Worm (Caenorhabditis elegans): ENCODE measurements around the gene jmjd-2.
A peak's percentile ranks its signal among the peaks of the same experiment; 100 is the strongest.

Gene jmjd-2

DNA sequence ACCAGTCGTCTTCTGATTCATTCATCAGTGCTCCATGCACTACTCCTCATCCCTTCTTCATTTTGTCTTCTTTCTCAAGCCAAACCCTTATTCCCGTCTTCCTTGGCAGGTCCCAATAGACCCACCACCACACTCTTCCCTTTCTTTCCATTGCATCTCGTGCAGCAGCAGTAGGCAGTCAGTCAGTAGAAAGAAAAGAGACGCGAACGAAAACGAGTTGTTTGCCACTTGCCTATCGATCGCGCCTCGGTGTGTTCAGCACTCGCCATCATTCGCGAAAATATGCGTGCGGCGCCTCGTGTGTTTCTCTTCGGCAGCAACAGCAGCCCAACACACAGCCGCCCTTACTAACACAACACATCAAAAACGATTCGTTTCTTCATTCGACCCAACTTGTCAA, 6.1 kb upstream of the jmjd-2 start (continued):
- TF ChIP-seq ztf-22 (GFP tag; optimal IDR thresholded peaks at IDR 0.05) (no peak), cebp-1 (GFP tag; IDR thresholded peaks at IDR 0.05) (no peak), cebp-1 (tag; optimal IDR thresholded peaks at IDR 0.05) (peak; percentile 33), K12H6.12 (tag; optimal IDR thresholded peaks at IDR 0.05) (no peak), lin-54 (GFP tag; optimal IDR thresholded peaks at IDR 0.05) (peak; percentile 42), lsy-27 (tag; optimal IDR thresholded peaks at IDR 0.05; ENCODE audit: borderline replicate concordance, insufficient read depth) (no peak), snpc-4 (GFP tag; optimal IDR thresholded peaks at IDR 0.05) (no peak), snpc-4 (tag; optimal IDR thresholded peaks at IDR 0.05) (peak in 1 of 4 experiments; percentile 19), rcor-1 (GFP tag; IDR thresholded peaks at IDR 0.05) (peak; percentile 50; the same call in 1 of the 2 replicates), Y53G8AR.9 (GFP tag; conservative IDR thresholded peaks at IDR 0.05) (no peak), aptf-2 (GFP tag; conservative IDR thresholded peaks at IDR 0.05) (no peak)

DNA sequence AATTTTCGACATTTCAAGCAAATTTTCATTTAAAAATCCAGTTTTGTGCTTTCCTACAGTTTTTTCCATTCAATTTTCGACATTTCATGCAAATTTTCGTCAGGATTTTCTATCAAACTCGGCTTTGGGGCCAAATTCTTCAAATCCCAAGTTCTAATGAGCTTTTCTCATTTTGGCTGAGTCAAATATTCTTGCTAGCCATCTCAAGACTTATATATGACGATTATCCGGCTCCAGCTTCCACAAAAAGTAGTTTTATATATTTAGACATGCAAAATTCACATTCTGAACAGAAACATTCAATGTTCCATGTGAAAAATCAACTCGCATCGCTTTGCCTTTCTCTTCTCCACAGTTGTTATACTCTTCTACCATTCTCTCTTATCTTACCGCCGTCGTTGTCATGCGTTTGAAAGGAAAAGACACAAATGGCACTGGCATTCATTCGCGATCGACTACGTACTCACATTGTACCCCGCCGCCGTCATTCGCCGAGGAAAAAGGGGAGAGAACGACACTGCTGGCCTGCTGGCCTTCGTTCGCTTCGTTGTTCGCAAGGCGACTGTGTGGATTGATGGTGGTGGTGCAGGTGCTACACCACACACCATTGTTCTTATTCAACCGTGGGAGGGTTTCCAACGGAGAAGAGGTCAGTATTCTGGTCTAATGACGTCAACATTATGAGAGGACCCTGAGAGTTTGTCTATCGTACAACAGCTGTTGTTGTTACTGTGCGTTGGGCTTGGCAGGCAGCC, 4.5 kb upstream of the jmjd-2 start:
- TF ChIP-seq him-1 (tag; optimal IDR thresholded peaks at IDR 0.05), result no peak
- TF ChIP-seq zfh-2 (GFP tag; conservative IDR thresholded peaks at IDR 0.05), result peak; percentile 70
- TF ChIP-seq F23B12.7 (tag; optimal IDR thresholded peaks at IDR 0.05; ENCODE audit: insufficient read depth), result no peak
- TF ChIP-seq ztf-22 (GFP tag; optimal IDR thresholded peaks at IDR 0.05), result no peak
- no peak for TF ChIP-seq ztf-26 (tag; optimal IDR thresholded peaks at IDR 0.05)
- TF ChIP-seq B0019.2 (GFP tag; conservative IDR thresholded peaks at IDR 0.05), result no peak
- TF ChIP-seq madf-3 (GFP tag; IDR thresholded peaks at IDR 0.05), result no peak
- no peak for TF ChIP-seq ceh-27 (GFP tag; optimal IDR thresholded peaks at IDR 0.05)
- no peak for TF ChIP-seq F39B2.1 (GFP tag; IDR thresholded peaks at IDR 0.05)
- no peak for TF ChIP-seq egl-18 (GFP tag; IDR thresholded peaks at IDR 0.05)
- no peak for TF ChIP-seq ekl-4 (GFP tag; IDR thresholded peaks at IDR 0.05)
- no peak for TF ChIP-seq efl-1 (GFP tag; optimal IDR thresholded peaks at IDR 0.05)
- no peak for TF ChIP-seq F57C9.4 (tag; optimal IDR thresholded peaks at IDR 0.05)
- TF ChIP-seq sdz-38 (tag; optimal IDR thresholded peaks at IDR 0.05), result no peak
- peak; percentile 90 for TF ChIP-seq nhr-80 (tag; optimal IDR thresholded peaks at IDR 0.05)
- TF ChIP-seq nfyb-1 (GFP tag; IDR thresholded peaks at IDR 0.05), result peak; percentile 54; the same call in 1 of the 2 replicates
- no peak for TF ChIP-seq lag-1 (GFP tag; IDR thresholded peaks at IDR 0.05)
- no peak for TF ChIP-seq B0035.1 (tag; optimal IDR thresholded peaks at IDR 0.05)
- TF ChIP-seq F22D6.2 (tag; optimal IDR thresholded peaks at IDR 0.05), result no peak
- no peak for TF ChIP-seq Y67H2A.10 (GFP tag; conservative IDR thresholded peaks at IDR 0.05)
- TF ChIP-seq snpc-1.1 (tag; optimal IDR thresholded peaks at IDR 0.05; ENCODE audit: insufficient read depth), result no peak
- TF ChIP-seq attf-5 (GFP tag; optimal IDR thresholded peaks at IDR 0.05), result peak; percentile 29
- no peak for TF ChIP-seq atf-7 (tag; optimal IDR thresholded peaks at IDR 0.05)
- TF ChIP-seq unc-62 (GFP tag; optimal IDR thresholded peaks at IDR 0.05), result peak; percentile 46
- peak; percentile 75 for TF ChIP-seq ets-4 (GFP tag; optimal IDR thresholded peaks at IDR 0.05)
- no peak for TF ChIP-seq ccch-3 (GFP tag; optimal IDR thresholded peaks at IDR 0.05)
- TF ChIP-seq chd-7 (tag; optimal IDR thresholded peaks at IDR 0.05), result no peak
- TF ChIP-seq mcd-1 (GFP tag; IDR thresholded peaks at IDR 0.05), result peak; percentile 28; the same call in 1 of the 2 replicates
- no peak for TF ChIP-seq nhr-27 (tag; optimal IDR thresholded peaks at IDR 0.05)
- 0 out of 2 replicates have a peak, but pooled peaks have one; percentile 26 for TF ChIP-seq hmg-1.2 (GFP tag; IDR thresholded peaks at IDR 0.05)
- TF ChIP-seq die-1 (tag; optimal IDR thresholded peaks at IDR 0.05), result peak; percentile 18
- 0 out of 2 replicates have a peak, but pooled peaks have one; percentile 11 for TF ChIP-seq Y79H2A.3 (GFP tag; conservative IDR thresholded peaks at IDR 0.05)
- 0 out of 2 replicates have a peak, but pooled peaks have one; percentile 42 for TF ChIP-seq rcor-1 (GFP tag; IDR thresholded peaks at IDR 0.05)
- peak; percentile 43; the same call in 1 of the 2 replicates for TF ChIP-seq dox-1 (GFP tag; IDR thresholded peaks at IDR 0.05)
- no peak for TF ChIP-seq nhr-120 (GFP tag; IDR thresholded peaks at IDR 0.05)
- no peak for TF ChIP-seq unc-130 (GFP tag; optimal IDR thresholded peaks at IDR 0.05)
- no peak for TF ChIP-seq repo-1 (tag; optimal IDR thresholded peaks at IDR 0.05)

Data from whole organism, young adult.